Fruit fly (Drosophila melanogaster): ENCODE measurements around the gene MED30.

dm6 chr3L:617926-618325 lies 36.0 kb downstream of the MED30 start:
- TF ChIP-seq Ets96B (tag; optimal IDR thresholded peaks at IDR 0.05) (no peak), CG6854 (GFP tag; optimal IDR thresholded peaks at IDR 0.05) (no peak), ss (GFP tag; optimal IDR thresholded peaks at IDR 0.05) (no peak), dac (GFP tag; optimal IDR thresholded peaks at IDR 0.05) (no peak), Hr39 (GFP tag; optimal IDR thresholded peaks at IDR 0.05) (no peak)

All from whole organism, prepupa.